Fruit fly (Drosophila melanogaster): Measurements from ENCODE around the gene CG31524.

Gene CG31524

dm6 chr3R:30540196-30540595 lies 26.0 kb upstream of the CG31524 start (continued):
- TF ChIP-seq Drgx (GFP tag; IDR thresholded peaks at IDR 0.05) (peak; percentile 85), GATAe (GFP tag; conservative IDR thresholded peaks at IDR 0.05) (peak; percentile 37; the same call in 1 of the 2 replicates), Taf1 (GFP tag; IDR thresholded peaks at IDR 0.05) (peak; percentile 81), croc (GFP tag; conservative IDR thresholded peaks at IDR 0.05) (peak; percentile 80), CG8478 (optimal IDR thresholded peaks at IDR 0.05) (no peak), CG30020 (tag; optimal IDR thresholded peaks at IDR 0.05) (no peak), lmd (GFP tag; IDR thresholded peaks at IDR 0.05) (peak; percentile 92), Kr (GFP tag; optimal IDR thresholded peaks at IDR 0.05) (no peak), CG8944 (GFP tag; optimal IDR thresholded peaks at IDR 0.05) (peak; percentile 92), tap (tag; optimal IDR thresholded peaks at IDR 0.05) (peak; percentile 83), Hr51 (GFP tag; optimal IDR thresholded peaks at IDR 0.05) (peak; percentile 88 to 91), aop (GFP tag; IDR thresholded peaks at IDR 0.05) (peak; percentile 79), CG3995 (GFP tag; optimal IDR thresholded peaks at IDR 0.05) (peak; percentile 62), seq (GFP tag; IDR thresholded peaks at IDR 0.05) (peak; percentile 92), TFAM (GFP tag; optimal IDR thresholded peaks at IDR 0.05) (peak; percentile 60), CG13296 (GFP tag; optimal IDR thresholded peaks at IDR 0.05) (peak; percentile 91), en (GFP tag; optimal IDR thresholded peaks at IDR 0.05) (peak; percentile 90), Jarid2 (GFP tag; optimal IDR thresholded peaks at IDR 0.05) (peak; percentile 66), rib (GFP tag; IDR thresholded peaks at IDR 0.05) (peak; percentile 91), gro (GFP tag; optimal IDR thresholded peaks at IDR 0.05) (peak; percentile 94), D19A (tag; optimal IDR thresholded peaks at IDR 0.05) (peak; percentile 73), grn (GFP tag; optimal IDR thresholded peaks at IDR 0.05) (peak; percentile 21), CG11560 (tag; IDR thresholded peaks at IDR 0.05) (peak; percentile 84), eyg (GFP tag; optimal IDR thresholded peaks at IDR 0.05) (peak; percentile 77), CG17186 (GFP tag; optimal IDR thresholded peaks at IDR 0.05) (peak; percentile 60), Bdp1 (GFP tag; optimal IDR thresholded peaks at IDR 0.05) (peak; percentile 84), CG9215 (GFP tag; IDR thresholded peaks at IDR 0.05) (peak; percentile 87), dm (GFP tag; optimal IDR thresholded peaks at IDR 0.05) (peak; percentile 82), HLHmδ (GFP tag; optimal IDR thresholded peaks at IDR 0.05) (no peak), CG17829 (tag; optimal IDR thresholded peaks at IDR 0.05) (peak; percentile 87), gem (tag; optimal IDR thresholded peaks at IDR 0.05) (peak; percentile 94), Awh (GFP tag; IDR thresholded peaks at IDR 0.05) (peak; percentile 93), Hr78 (GFP tag; optimal IDR thresholded peaks at IDR 0.05) (peak in 1 of 2 experiments; percentile 77), Abd-B (GFP tag; optimal IDR thresholded peaks at IDR 0.05) (peak; percentile 93), nmo (GFP tag; optimal IDR thresholded peaks at IDR 0.05) (peak; percentile 94), Fer1 (GFP tag; optimal IDR thresholded peaks at IDR 0.05) (peak; percentile 94), amos (GFP tag; IDR thresholded peaks at IDR 0.05; ENCODE audit: partially characterized antibody) (no peak), PHDP (tag; optimal IDR thresholded peaks at IDR 0.05) (peak; percentile 93), CG13123 (GFP tag; optimal IDR thresholded peaks at IDR 0.05) (peak; percentile 86), mirr (GFP tag; optimal IDR thresholded peaks at IDR 0.05) (peak; percentile 92), Aef1 (GFP tag; IDR thresholded peaks at IDR 0.05) (peak; percentile 92), Ssrp (tag; optimal IDR thresholded peaks at IDR 0.05) (peak; percentile 88), Lpt (GFP tag; optimal IDR thresholded peaks at IDR 0.05) (no peak), CG2120 (GFP tag; optimal IDR thresholded peaks at IDR 0.05) (peak; percentile 95), twi (tag; optimal IDR thresholded peaks at IDR 0.05) (peak; percentile 69), CG11247 (GFP tag; IDR thresholded peaks at IDR 0.05) (peak; percentile 92), zf30C (GFP tag; optimal IDR thresholded peaks at IDR 0.05) (peak; percentile 58), fd102C (GFP tag; optimal IDR thresholded peaks at IDR 0.05) (peak; percentile 39), CG1529 (GFP tag; optimal IDR thresholded peaks at IDR 0.05) (peak; percentile 82), CG6683 (GFP tag; optimal IDR thresholded peaks at IDR 0.05) (peak; percentile 81), corto (GFP tag; optimal IDR thresholded peaks at IDR 0.05) (no peak)

Data from whole organism, embryonic.